Fruit fly (Drosophila melanogaster): ENCODE measurements around the gene Hmx.

The Hmx gene

DNA sequence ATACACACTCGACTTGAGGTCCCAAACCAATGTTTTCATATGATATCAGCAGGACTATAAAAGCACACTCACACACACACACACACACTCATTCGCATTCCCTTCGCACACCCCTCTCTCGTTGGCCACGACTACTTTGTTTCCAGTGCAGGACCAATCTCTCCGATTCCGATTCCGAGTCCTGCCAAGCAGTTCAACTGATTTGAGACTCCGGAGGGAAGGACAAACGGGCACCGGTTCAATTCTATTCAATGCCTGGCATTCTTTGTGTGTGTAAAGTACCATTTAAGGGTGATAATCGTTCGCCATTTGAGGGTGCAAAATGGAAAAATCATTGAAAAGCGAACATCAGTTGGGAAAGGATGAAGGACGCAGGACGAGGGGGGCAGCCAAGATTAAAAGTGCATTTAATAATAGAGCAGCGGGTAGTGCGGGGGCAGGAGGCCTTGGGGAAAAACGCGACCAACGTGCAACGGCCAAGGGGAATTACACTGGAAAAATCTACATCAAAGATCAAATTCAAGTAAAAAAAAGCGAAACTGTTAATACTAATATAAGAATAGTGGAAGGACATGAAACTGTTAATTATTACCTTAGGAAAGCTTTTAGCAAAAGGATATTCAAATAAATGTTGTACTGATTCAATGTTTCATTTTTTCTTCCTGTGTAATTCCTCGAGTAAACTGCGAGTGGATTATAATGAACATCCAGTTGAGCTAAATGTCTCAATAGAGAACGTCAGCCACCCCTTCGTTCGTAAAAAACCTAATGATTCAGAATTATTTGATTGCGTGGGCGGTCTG, 25.1 kb downstream of the Hmx start (continued):
- TF ChIP-seq CG10274 (GFP tag; optimal IDR thresholded peaks at IDR 0.05) = no peak
- no peak for TF ChIP-seq CG7963 (GFP tag; IDR thresholded peaks at IDR 0.05; ENCODE audit: partially characterized antibody)
- TF ChIP-seq CG6272 (GFP tag; IDR thresholded peaks at IDR 0.05) = no peak
- no peak for TF ChIP-seq CG10654 (GFP tag; optimal IDR thresholded peaks at IDR 0.05)
- no peak for TF ChIP-seq Awh (GFP tag; IDR thresholded peaks at IDR 0.05)
- no peak for TF ChIP-seq unc-4 (GFP tag; IDR thresholded peaks at IDR 0.05; ENCODE audit: partially characterized antibody)
- peak; percentile 67 for TF ChIP-seq CG31441 (GFP tag; IDR thresholded peaks at IDR 0.05)
- TF ChIP-seq CG11085 (GFP tag; IDR thresholded peaks at IDR 0.05) = no peak
- TF ChIP-seq CG12104 (GFP tag; optimal IDR thresholded peaks at IDR 0.05) = no peak
- TF ChIP-seq Side (GFP tag; optimal IDR thresholded peaks at IDR 0.05) = no peak
- TF ChIP-seq nom (GFP tag; optimal IDR thresholded peaks at IDR 0.05) = no peak
- no peak for TF ChIP-seq CG5953 (GFP tag; IDR thresholded peaks at IDR 0.05)
- TF ChIP-seq CG2120 (GFP tag; optimal IDR thresholded peaks at IDR 0.05) = no peak
- no peak for TF ChIP-seq CG10543 (GFP tag; optimal IDR thresholded peaks at IDR 0.05)
- TF ChIP-seq toy (GFP tag; IDR thresholded peaks at IDR 0.05) = no peak
- TF ChIP-seq eve (GFP tag; optimal IDR thresholded peaks at IDR 0.05) = peak in 1 of 2 experiments; percentile 79
- TF ChIP-seq Kr (GFP tag; optimal IDR thresholded peaks at IDR 0.05) = no peak
- peak; percentile 75 for TF ChIP-seq CG2712 (tag; optimal IDR thresholded peaks at IDR 0.05)
- no peak for TF ChIP-seq H2.0 (GFP tag; IDR thresholded peaks at IDR 0.05)
- no peak for TF ChIP-seq CG32532 (GFP tag; IDR thresholded peaks at IDR 0.05)
- no peak for TF ChIP-seq CG15479 (GFP tag; optimal IDR thresholded peaks at IDR 0.05)
- peak; percentile 15 for TF ChIP-seq gcm (GFP tag; optimal IDR thresholded peaks at IDR 0.05)
- 0 out of 2 replicates have a peak, but pooled peaks have one; percentile 9 for TF ChIP-seq CG11247 (GFP tag; IDR thresholded peaks at IDR 0.05)
- no peak for TF ChIP-seq C15 (GFP tag; IDR thresholded peaks at IDR 0.05)
- no peak for TF ChIP-seq MTF-1 (GFP tag; optimal IDR thresholded peaks at IDR 0.05; ENCODE audit: borderline replicate concordance)
- TF ChIP-seq ems (GFP tag; optimal IDR thresholded peaks at IDR 0.05) = no peak
- no peak for TF ChIP-seq sima (GFP tag; optimal IDR thresholded peaks at IDR 0.05)
- no peak for TF ChIP-seq CG17612 (GFP tag; IDR thresholded peaks at IDR 0.05)
- TF ChIP-seq CG6791 (GFP tag; IDR thresholded peaks at IDR 0.05; ENCODE audit: partially characterized antibody) = no peak
- no peak for TF ChIP-seq Antp (GFP tag; optimal IDR thresholded peaks at IDR 0.05)
- peak in 1 of 2 experiments; percentile 20 for TF ChIP-seq dpn (GFP tag; optimal IDR thresholded peaks at IDR 0.05)
- no peak for TF ChIP-seq CG18619 (GFP tag; optimal IDR thresholded peaks at IDR 0.05)
- peak; percentile 58 for TF ChIP-seq CG9727 (GFP tag; optimal IDR thresholded peaks at IDR 0.05)
- peak; percentile 46 for TF ChIP-seq CG30403 (GFP tag; optimal IDR thresholded peaks at IDR 0.05)
- no peak for TF ChIP-seq pfk (GFP tag; optimal IDR thresholded peaks at IDR 0.05)
- TF ChIP-seq lilli (GFP tag; optimal IDR thresholded peaks at IDR 0.05) = no peak
- TF ChIP-seq en (GFP tag; optimal IDR thresholded peaks at IDR 0.05) = no peak
- TF ChIP-seq Dp (GFP tag; optimal IDR thresholded peaks at IDR 0.05) = no peak
- TF ChIP-seq CG9215 (GFP tag; IDR thresholded peaks at IDR 0.05) = no peak
- TF ChIP-seq CG18599 (GFP tag; optimal IDR thresholded peaks at IDR 0.05) = peak; percentile 37
- TF ChIP-seq mld (GFP tag; IDR thresholded peaks at IDR 0.05; ENCODE audit: partially characterized antibody) = no peak
- no peak for TF ChIP-seq CG9876 (GFP tag; optimal IDR thresholded peaks at IDR 0.05)
- no peak for TF ChIP-seq CrebB (tag; optimal IDR thresholded peaks at IDR 0.05)
- TF ChIP-seq z (GFP tag; IDR thresholded peaks at IDR 0.05) = no peak
- no peak for TF ChIP-seq B-H2 (GFP tag; optimal IDR thresholded peaks at IDR 0.05)
- TF ChIP-seq CG1024 (GFP tag; IDR thresholded peaks at IDR 0.05) = peak; percentile 49; the same call in 1 of the 2 replicates
- peak; percentile 40; the same call in 1 of the 3 replicates for TF ChIP-seq CG11695 (GFP tag; IDR thresholded peaks at IDR 0.05)
- peak; percentile 7 for TF ChIP-seq Nf-YB (GFP tag; optimal IDR thresholded peaks at IDR 0.05)
- peak; percentile 35 for TF ChIP-seq CG17385 (GFP tag; optimal IDR thresholded peaks at IDR 0.05)
- TF ChIP-seq Sox100B (GFP tag; optimal IDR thresholded peaks at IDR 0.05) = peak; percentile 52
